Fruit fly (Drosophila melanogaster): Measurements from ENCODE around the gene CtsL4.

CtsL4 gene

dm6 chr2L:10375464-10376236 lies 19.3 kb upstream of the CtsL4 start, which contains the start of the genes CG33303 and dpr19 (continued):
- no peak for TF ChIP-seq bab2 (GFP tag; optimal IDR thresholded peaks at IDR 0.05)
- TF ChIP-seq CG12769 (tag; optimal IDR thresholded peaks at IDR 0.05): no peak
- no peak for TF ChIP-seq NK7.1 (GFP tag; optimal IDR thresholded peaks at IDR 0.05)
- peak; percentile 89 for TF ChIP-seq trem (tag; optimal IDR thresholded peaks at IDR 0.05)
- TF ChIP-seq CG9797 (GFP tag; optimal IDR thresholded peaks at IDR 0.05): peak; percentile 80
- no peak for TF ChIP-seq prd (optimal IDR thresholded peaks at IDR 0.05)
- TF ChIP-seq prd (GFP tag; IDR thresholded peaks at IDR 0.05): peak; percentile 27; the same call in 1 of the 3 replicates
- TF ChIP-seq CG11093 (GFP tag; IDR thresholded peaks at IDR 0.05): no peak
- TF ChIP-seq CG7271 (tag; optimal IDR thresholded peaks at IDR 0.05): peak; percentile 73
- TF ChIP-seq Opbp (GFP tag; IDR thresholded peaks at IDR 0.05; ENCODE audit: partially characterized antibody): no peak
- TF ChIP-seq CG5180 (GFP tag; optimal IDR thresholded peaks at IDR 0.05): peak; percentile 19
- no peak for TF ChIP-seq Sry-δ (GFP tag; optimal IDR thresholded peaks at IDR 0.05)
- no peak for TF ChIP-seq CG31365 (tag; optimal IDR thresholded peaks at IDR 0.05)
- TF ChIP-seq mld (GFP tag; IDR thresholded peaks at IDR 0.05; ENCODE audit: partially characterized antibody): no peak
- no peak for TF ChIP-seq tup (GFP tag; optimal IDR thresholded peaks at IDR 0.05)
- TF ChIP-seq CG18599 (GFP tag; optimal IDR thresholded peaks at IDR 0.05): peak; percentile 62
- peak in 1 of 2 experiments; percentile 87 for TF ChIP-seq Hr51 (GFP tag; optimal IDR thresholded peaks at IDR 0.05)
- TF ChIP-seq CG15601 (tag; optimal IDR thresholded peaks at IDR 0.05): peak; percentile 86
- peak; percentile 67 for TF ChIP-seq Spps (tag; optimal IDR thresholded peaks at IDR 0.05)
- no peak for TF ChIP-seq aop (GFP tag; IDR thresholded peaks at IDR 0.05)
- TF ChIP-seq CG13424 (tag; optimal IDR thresholded peaks at IDR 0.05): peak; percentile 89
- TF ChIP-seq dpn (GFP tag; optimal IDR thresholded peaks at IDR 0.05): peak in 1 of 2 experiments; percentile 50
- TF ChIP-seq B-H2 (GFP tag; optimal IDR thresholded peaks at IDR 0.05): peak; percentile 68
- TF ChIP-seq CG15073 (GFP tag; optimal IDR thresholded peaks at IDR 0.05): no peak
- TF ChIP-seq tin (GFP tag; optimal IDR thresholded peaks at IDR 0.05): peak; percentile 54
- no peak for TF ChIP-seq HmgD (GFP tag; optimal IDR thresholded peaks at IDR 0.05)
- TF ChIP-seq BEAF-32 (GFP tag; optimal IDR thresholded peaks at IDR 0.05): peak; percentile 19
- TF ChIP-seq Trl (optimal IDR thresholded peaks at IDR 0.05): no peak
- TF ChIP-seq Trl (GFP tag; optimal IDR thresholded peaks at IDR 0.05): no peak
- TF ChIP-seq dati (GFP tag; IDR thresholded peaks at IDR 0.05): no peak
- 0 out of 3 replicates have a peak, but pooled peaks have one; percentile 13 for TF ChIP-seq CG11456 (GFP tag; IDR thresholded peaks at IDR 0.05)
- TF ChIP-seq ken (GFP tag; IDR thresholded peaks at IDR 0.05): no peak; the same call in 2 of the 3 replicates
- TF ChIP-seq CG7556 (GFP tag; optimal IDR thresholded peaks at IDR 0.05): peak; percentile 80
- TF ChIP-seq CG2678 (tag; optimal IDR thresholded peaks at IDR 0.05): peak; percentile 90
- peak; percentile 90 for TF ChIP-seq CG17829 (tag; optimal IDR thresholded peaks at IDR 0.05)
- peak; percentile 50 for TF ChIP-seq CG12155 (GFP tag; optimal IDR thresholded peaks at IDR 0.05)
- no peak for TF ChIP-seq Doc3 (GFP tag; IDR thresholded peaks at IDR 0.05; ENCODE audit: partially characterized antibody)
- TF ChIP-seq Max (GFP tag; optimal IDR thresholded peaks at IDR 0.05): peak; percentile 16
- TF ChIP-seq sqz (GFP tag; optimal IDR thresholded peaks at IDR 0.05): no peak
- TF ChIP-seq Ssrp (tag; optimal IDR thresholded peaks at IDR 0.05): peak; percentile 77
- no peak for TF ChIP-seq HLH54F (GFP tag; optimal IDR thresholded peaks at IDR 0.05)
- no peak for TF ChIP-seq fd64A (GFP tag; optimal IDR thresholded peaks at IDR 0.05)
- TF ChIP-seq CG1233 (GFP tag; optimal IDR thresholded peaks at IDR 0.05): peak; percentile 67
- no peak for TF ChIP-seq CG12236 (GFP tag; optimal IDR thresholded peaks at IDR 0.05)
- TF ChIP-seq NfI (GFP tag; optimal IDR thresholded peaks at IDR 0.05): peak; percentile 45
- TF ChIP-seq CG7928 (GFP tag; optimal IDR thresholded peaks at IDR 0.05): peak; percentile 19
- TF ChIP-seq dmrt11E (tag; optimal IDR thresholded peaks at IDR 0.05): peak; percentile 79
- TF ChIP-seq CG11085 (GFP tag; IDR thresholded peaks at IDR 0.05): no peak
- peak; percentile 83 for TF ChIP-seq CG7839 (tag; optimal IDR thresholded peaks at IDR 0.05)
